Fruit fly (Drosophila melanogaster) whole organism, embryonic: ENCODE results near the gene CG8065.

Experiments
- Awh ChIP-seq: fragments of 200-800 bp; sonication (Bioruptor generic); IDR thresholded peaks from 2 replicates; pipeline ENCODE4, ENCODE4 v1.3.6; 2022; ENCODE audit warnings: missing biosample characterization, missing genetic modification characterization
- CG10267 ChIP-seq: fragments of 200-800 bp; sonication (Bioruptor generic); optimal IDR thresholded peaks from 2 replicates; lab custom pipeline; 2018; ENCODE audit warnings: missing biosample characterization, mild to moderate bottlenecking, missing genetic modification characterization, moderate library complexity
- CG10462 ChIP-seq: fragments of 200-800 bp; sonication (Bioruptor generic); optimal IDR thresholded peaks from 2 replicates; lab custom pipeline; 2016; ENCODE audit warnings: missing biosample characterization, missing genetic modification characterization
- CG12744 ChIP-seq: fragments of 200-800 bp; sonication (Bioruptor generic); optimal IDR thresholded peaks from 2 replicates; lab custom pipeline; 2016; ENCODE audit warnings: missing biosample characterization, missing genetic modification characterization
- CG12769 ChIP-seq: fragments of 200-800 bp; sonication (Bioruptor generic); optimal IDR thresholded peaks from 2 replicates; lab custom pipeline; 2019; ENCODE audit warnings: missing biosample characterization, mild to moderate bottlenecking, missing genetic modification characterization, moderate library complexity
- CG12942 ChIP-seq: fragments of 200-800 bp; sonication (Bioruptor generic); optimal IDR thresholded peaks from 3 replicates; lab custom pipeline; 2016; ENCODE audit warnings: missing biosample characterization, missing genetic modification characterization
- CG15011 ChIP-seq: fragments of 200-800 bp; sonication (Bioruptor generic); optimal IDR thresholded peaks from 3 replicates; lab custom pipeline; 2018; ENCODE audit warnings: missing biosample characterization, mild to moderate bottlenecking, missing genetic modification characterization
- CG17328 ChIP-seq: fragments of 200-800 bp; sonication (Bioruptor generic); IDR thresholded peaks from 2 replicates; pipeline ENCODE4 v1.3.6; 2022; ENCODE audit warnings: missing biosample characterization, missing genetic modification characterization
- CG34422 ChIP-seq: fragments of 200-800 bp; sonication (Bioruptor generic); IDR thresholded peaks from 3 replicates; pipeline ENCODE4 v1.3.6; 2022; ENCODE audit warnings: missing biosample characterization, missing genetic modification characterization
- CG4617 ChIP-seq: fragments of 200-800 bp; sonication (Bioruptor generic); optimal IDR thresholded peaks from 3 replicates; lab custom pipeline; 2016; ENCODE audit warnings: missing biosample characterization, missing genetic modification characterization, borderline replicate concordance
- CG4854 ChIP-seq: fragments of 200-800 bp; sonication (Bioruptor generic); optimal IDR thresholded peaks from 2 replicates; lab custom pipeline; 2016; ENCODE audit warnings: missing biosample characterization, missing genetic modification characterization, inconsistent platforms
- CG7786 ChIP-seq: fragments of 200-800 bp; sonication (Bioruptor generic); optimal IDR thresholded peaks from 2 replicates; lab custom pipeline; 2016; ENCODE audit warnings: missing biosample characterization, missing genetic modification characterization
- CG7928 ChIP-seq: fragments of 200-800 bp; sonication (Bioruptor generic); optimal IDR thresholded peaks from 2 replicates; lab custom pipeline; 2017; ENCODE audit warnings: missing biosample characterization, mild to moderate bottlenecking, missing genetic modification characterization
- CG8290 ChIP-seq, 3 experiments: fragments of 200-800 bp; sonication (Bioruptor generic); optimal IDR thresholded peaks; 2 replicates each; lab custom pipeline; 2016 to 2019; ENCODE audit warnings: missing biosample characterization in 3 of 3, missing genetic modification characterization in 3 of 3, mild to moderate bottlenecking in 2 of 3, moderate library complexity in 1 of 3
- CG9797 ChIP-seq: fragments of 200-800 bp; sonication (Bioruptor generic); optimal IDR thresholded peaks from 3 replicates; lab custom pipeline; 2018; ENCODE audit warnings: missing biosample characterization, mild to moderate bottlenecking, missing genetic modification characterization
- CG9932 ChIP-seq: fragments of 200-800 bp; sonication (Bioruptor generic); IDR thresholded peaks from 2 replicates; pipeline ENCODE4 v1.3.6; 2022; ENCODE audit warnings: missing biosample characterization, missing genetic modification characterization
- D19A ChIP-seq: fragments of 200-800 bp; optimal IDR thresholded peaks from 3 replicates; lab custom pipeline; 2019; ENCODE audit warnings: missing biosample characterization, mild to moderate bottlenecking, missing genetic modification characterization, moderate library complexity
- Dll ChIP-seq: fragments of 200-800 bp; sonication (Bioruptor generic); IDR thresholded peaks from 4 replicates; pipeline ENCODE4 v1.3.6; 2022; ENCODE audit warnings: missing biosample characterization, missing genetic modification characterization; ENCODE audit not compliant: partially characterized antibody
- Dref ChIP-seq: fragments of 200-800 bp; sonication (Bioruptor generic); IDR thresholded peaks from 2 replicates; pipeline ENCODE4 v1.3.6; 2022; ENCODE audit warnings: missing biosample characterization, missing genetic modification characterization
- E2f2 ChIP-seq: fragments of 200-800 bp; sonication (Bioruptor generic); IDR thresholded peaks from 2 replicates; pipeline ENCODE4 v1.3.6; 2022; ENCODE audit warnings: missing biosample characterization, missing genetic modification characterization
- Hr39 ChIP-seq: fragments of >200 bp; optimal IDR thresholded peaks from 2 replicates; lab custom pipeline; 2017
- MBD-R2 ChIP-seq: fragments of 200-800 bp; sonication (Bioruptor generic); IDR thresholded peaks from 2 replicates; pipeline ENCODE4 v1.3.6; 2022; ENCODE audit warnings: missing biosample characterization, missing genetic modification characterization
- MESR4 ChIP-seq: fragments of 200-800 bp; sonication (Bioruptor generic); optimal IDR thresholded peaks from 2 replicates; lab custom pipeline; 2018; ENCODE audit warnings: missing biosample characterization, mild to moderate bottlenecking, missing genetic modification characterization, moderate library complexity
- Med ChIP-seq: fragments of 200-800 bp; sonication (Bioruptor generic); peaks from one replicate; lab custom pipeline; 2016; ENCODE audit warnings: missing biosample characterization, missing genetic modification characterization, mild to moderate bottlenecking, inconsistent platforms, moderate library complexity
- Meics ChIP-seq: fragments of 200-800 bp; sonication (Bioruptor generic); optimal IDR thresholded peaks from 2 replicates; lab custom pipeline; 2017; ENCODE audit warnings: missing biosample characterization, mild to moderate bottlenecking, missing genetic modification characterization
- Myb ChIP-seq: fragments of 200-800 bp; sonication (Bioruptor generic); optimal IDR thresholded peaks from 2 replicates; lab custom pipeline; 2016; ENCODE audit warnings: missing biosample characterization, missing genetic modification characterization
- Pdp1 ChIP-seq, 2 experiments: fragments of 200-800 bp; sonication (Bioruptor generic); optimal IDR thresholded peaks; 3 replicates each; lab custom pipeline; 2016; ENCODE audit warnings: missing biosample characterization in 2 of 2, missing genetic modification characterization in 2 of 2, mild to moderate bottlenecking in 1 of 2, moderate library complexity in 1 of 2
- Poxn ChIP-seq: fragments of 200-800 bp; sonication (Bioruptor generic); IDR thresholded peaks from 2 replicates; pipeline ENCODE4 v1.3.6; 2022; ENCODE audit warnings: missing biosample characterization, missing genetic modification characterization
- Sry-δ ChIP-seq: fragments of 200-800 bp; sonication (Bioruptor generic); optimal IDR thresholded peaks from 2 replicates; lab custom pipeline; 2016; ENCODE audit warnings: missing biosample characterization, missing genetic modification characterization
- TFAM ChIP-seq: fragments of 200-800 bp; sonication (Bioruptor generic); optimal IDR thresholded peaks from 2 replicates; lab custom pipeline; 2017; ENCODE audit warnings: missing biosample characterization, missing genetic modification characterization, inconsistent platforms
- Taf1 ChIP-seq: fragments of 200-800 bp; sonication (Bioruptor generic); IDR thresholded peaks from 2 replicates; pipeline ENCODE4 v1.3.6; 2022; ENCODE audit warnings: missing biosample characterization, missing genetic modification characterization
- YL-1 ChIP-seq: fragments of 200-800 bp; sonication (Bioruptor generic); optimal IDR thresholded peaks from 3 replicates; lab custom pipeline; 2017; ENCODE audit warnings: missing biosample characterization, mild to moderate bottlenecking, missing genetic modification characterization
- aop ChIP-seq: fragments of 200-800 bp; sonication (Bioruptor generic); IDR thresholded peaks from 2 replicates; pipeline ENCODE4 v1.3.6; 2022; ENCODE audit warnings: missing biosample characterization, missing genetic modification characterization
- ara ChIP-seq: fragments of 200-800 bp; sonication (Bioruptor generic); IDR thresholded peaks from 2 replicates; pipeline ENCODE4 v1.3.6; 2022; ENCODE audit warnings: missing biosample characterization, missing genetic modification characterization
- bbx ChIP-seq: fragments of 200-800 bp; sonication (Bioruptor generic); IDR thresholded peaks from 2 replicates; pipeline ENCODE4 v1.3.6; 2022; ENCODE audit warnings: missing biosample characterization, missing genetic modification characterization; ENCODE audit not compliant: partially characterized antibody
- crol ChIP-seq: fragments of 200-800 bp; sonication (Bioruptor generic); IDR thresholded peaks from 2 replicates; pipeline ENCODE4 v1.3.6; 2022; ENCODE audit warnings: missing biosample characterization, missing genetic modification characterization
- disco-r ChIP-seq: fragments of 200-800 bp; sonication (Bioruptor generic); optimal IDR thresholded peaks from 2 replicates; lab custom pipeline; 2016; ENCODE audit warnings: missing biosample characterization, missing genetic modification characterization
- en ChIP-seq: fragments of 200-800 bp; sonication (Bioruptor generic); optimal IDR thresholded peaks from 2 replicates; lab custom pipeline; 2016; ENCODE audit warnings: missing biosample characterization, missing genetic modification characterization
- gem ChIP-seq: fragments of 200-800 bp; sonication (Bioruptor generic); optimal IDR thresholded peaks from 2 replicates; lab custom pipeline; 2019; ENCODE audit warnings: missing biosample characterization, mild to moderate bottlenecking, missing genetic modification characterization, moderate library complexity
- gsb ChIP-seq: fragments of 200-800 bp; sonication (Bioruptor generic); IDR thresholded peaks from 2 replicates; pipeline ENCODE4 v1.3.6; 2022; ENCODE audit warnings: missing biosample characterization, missing genetic modification characterization
- hbn ChIP-seq: fragments of 200-800 bp; sonication (Bioruptor generic); IDR thresholded peaks from 2 replicates; pipeline ENCODE4 v1.3.6; 2022; ENCODE audit warnings: missing biosample characterization, missing genetic modification characterization; ENCODE audit not compliant: partially characterized antibody
- hth ChIP-seq: fragments of >200 bp; optimal IDR thresholded peaks from 2 replicates; lab custom pipeline; 2017; ENCODE audit warnings: inconsistent platforms
- run ChIP-seq: fragments of 200-800 bp; sonication (Bioruptor generic); optimal IDR thresholded peaks from 3 replicates; lab custom pipeline; 2018; ENCODE audit warnings: missing biosample characterization, mild to moderate bottlenecking, missing genetic modification characterization
- salm ChIP-seq: fragments of 200-800 bp; sonication (Bioruptor generic); optimal IDR thresholded peaks from 2 replicates; lab custom pipeline; 2018; ENCODE audit warnings: missing biosample characterization, mild to moderate bottlenecking, missing genetic modification characterization
- sd ChIP-seq: fragments of 200-800 bp; sonication (Bioruptor generic); optimal IDR thresholded peaks from 3 replicates; lab custom pipeline; 2018; ENCODE audit warnings: missing biosample characterization, mild to moderate bottlenecking, missing genetic modification characterization, moderate library complexity
- slbo ChIP-seq: fragments of 200-800 bp; sonication (Bioruptor generic); IDR thresholded peaks from 2 replicates; pipeline ENCODE4 v1.3.6; 2022; ENCODE audit warnings: missing biosample characterization, missing genetic modification characterization
- so ChIP-seq: fragments of 200-800 bp; sonication (Bioruptor generic); IDR thresholded peaks from 3 replicates; pipeline ENCODE4 v1.3.6; 2022; ENCODE audit warnings: missing biosample characterization, missing genetic modification characterization
- sr ChIP-seq: fragments of 200-800 bp; sonication (Bioruptor generic); IDR thresholded peaks from 3 replicates; pipeline ENCODE4 v1.3.6; 2022; ENCODE audit warnings: missing biosample characterization, missing genetic modification characterization
- tgo ChIP-seq: fragments of 200-800 bp; sonication (Bioruptor generic); IDR thresholded peaks from 3 replicates; pipeline ENCODE4 v1.3.6; 2022; ENCODE audit warnings: missing biosample characterization, missing genetic modification characterization
- vfl ChIP-seq: fragments of 200-800 bp; sonication (Bioruptor generic); optimal IDR thresholded peaks from 2 replicates; lab custom pipeline; 2016; ENCODE audit warnings: missing biosample characterization, missing genetic modification characterization
- z ChIP-seq: fragments of 200-800 bp; sonication (Bioruptor generic); IDR thresholded peaks from 3 replicates; pipeline ENCODE4 v1.3.6; 2022; ENCODE audit warnings: missing biosample characterization, missing genetic modification characterization

Gene CG8065

DNA sequence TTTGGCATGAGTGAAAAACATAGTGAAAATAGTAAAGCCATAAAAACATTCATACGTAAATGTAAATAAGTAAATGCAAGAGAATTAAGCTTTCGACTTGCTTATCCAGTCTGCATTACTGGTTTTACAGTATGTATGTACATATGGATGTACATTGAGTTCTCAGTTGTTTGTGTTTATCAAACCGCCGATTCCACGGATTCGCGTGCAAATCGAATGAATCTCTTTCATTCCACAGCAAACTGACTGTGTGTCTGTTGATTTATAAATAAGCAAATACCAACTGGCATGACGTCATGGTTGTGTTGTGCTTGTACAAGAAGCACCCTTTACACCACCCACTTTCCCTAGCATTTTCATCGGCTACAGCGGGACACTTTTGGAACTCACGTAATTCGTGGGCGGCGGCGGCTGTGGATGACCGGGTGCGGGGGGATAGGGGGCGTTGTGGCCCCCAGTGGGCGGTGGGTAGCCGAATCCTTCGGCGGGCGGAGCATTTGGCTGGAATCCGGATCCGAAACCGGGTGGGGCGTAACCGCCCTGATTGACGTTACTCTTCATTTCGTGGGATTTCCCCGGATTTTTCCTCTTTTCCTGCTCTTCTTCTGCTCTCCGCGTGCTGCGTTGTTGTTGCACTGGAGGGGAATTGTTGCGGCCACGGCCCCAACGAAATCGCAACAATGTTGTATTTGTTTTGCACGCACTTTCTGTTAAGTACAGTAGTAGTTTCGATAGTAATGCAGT, 9.2 kb downstream of the CG8065 start:
- TF ChIP-seq gsb (GFP tag; lab: Robert Waterston, UW) (no peak), CG7786 (no peak), bbx (GFP tag; lab: Robert Waterston, UW) (peak; percentile 24; the same call in 1 of the 2 replicates), tgo (no peak), crol (GFP tag; lab: Robert Waterston, UW) (peak; percentile 91), hth (lab: Kevin White, UChicago) (no peak), CG34422 (peak; percentile 41; the same call in 1 of the 3 replicates), Dll (0 out of 4 replicates have a peak, but pooled peaks have one; percentile 40), CG12769 (tag; lab: Kevin White, UChicago) (peak; percentile 2), Taf1 (GFP tag; lab: Robert Waterston, UW) (no peak), CG9932 (GFP tag; lab: Robert Waterston, UW) (0 out of 2 replicates have a peak, but pooled peaks have one; percentile 17), so (GFP tag; lab: Robert Waterston, UW) (no peak), CG8290 (GFP tag; optimal IDR thresholded peaks at IDR 0.05; lab: Kevin White, UChicago) (no peak), CG8290 (tag; optimal IDR thresholded peaks at IDR 0.05; lab: Kevin White, UChicago) (peak in 1 of 2 experiments; percentile 9), Pdp1 (GFP tag; optimal IDR thresholded peaks at IDR 0.05; lab: Kevin White, UChicago) (peak in 1 of 2 experiments; percentile 19), CG12744 (GFP tag; lab: Kevin White, UChicago) (no peak), CG15011 (GFP tag; lab: Kevin White, UChicago) (no peak), CG4854 (GFP tag; lab: Kevin White, UChicago) (no peak), Med (peak; percentile 47), sd (tag; lab: Kevin White, UChicago) (peak; percentile 64), D19A (tag; lab: Kevin White, UChicago) (peak; percentile 5), MESR4 (GFP tag; lab: Kevin White, UChicago) (peak; percentile 35), disco-r (GFP tag; lab: Kevin White, UChicago) (no peak), CG17328 (GFP tag; lab: Robert Waterston, UW) (0 out of 2 replicates have a peak, but pooled peaks have one; percentile 16), en (GFP tag; lab: Kevin White, UChicago) (no peak), CG10462 (GFP tag; lab: Kevin White, UChicago) (no peak), aop (GFP tag; lab: Robert Waterston, UW) (no peak), ara (GFP tag; lab: Robert Waterston, UW) (0 out of 2 replicates have a peak, but pooled peaks have one; percentile 4), slbo (no peak), Poxn (no peak), CG12942 (no peak), YL-1 (GFP tag; lab: Kevin White, UChicago) (peak; percentile 13), sr (GFP tag; lab: Robert Waterston, UW) (0 out of 3 replicates have a peak, but pooled peaks have one; percentile 35), hbn (GFP tag; lab: Robert Waterston, UW) (no peak), salm (no peak), Sry-δ (no peak), Hr39 (peak; percentile 39)

DNA sequence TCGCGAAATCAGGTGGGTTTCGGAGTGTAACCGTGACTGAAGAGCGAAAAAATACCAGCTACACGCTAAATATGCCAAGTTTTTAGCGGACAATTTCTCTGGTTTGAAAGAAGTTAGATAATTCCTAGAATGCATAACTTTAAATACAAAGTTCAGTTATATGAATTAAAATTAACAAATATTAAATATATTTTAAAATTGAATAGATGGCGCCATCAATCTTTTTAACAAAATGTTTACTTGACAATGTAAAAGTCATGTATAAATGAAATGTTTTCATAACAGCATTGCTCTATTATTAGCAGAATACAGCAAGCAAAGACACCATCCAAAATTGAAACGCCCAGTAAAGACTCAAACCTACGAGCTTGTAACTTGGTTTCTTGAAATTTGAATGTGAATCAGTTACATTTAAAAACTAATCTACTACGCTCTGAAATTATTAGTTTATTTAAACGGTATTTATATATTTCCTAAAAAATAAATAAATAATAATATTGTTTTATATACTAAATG, 9.8 kb downstream of the CG8065 start, which contains the start of gene scramb1:
Gene scramb1, minus strand, starts transcription at position 27 of the 516 bp plus-strand sequence.
- TF ChIP-seq CG10267 (tag; lab: Kevin White, UChicago) (peak; percentile 1), CG9797 (peak; percentile 26), run (tag; lab: Kevin White, UChicago) (no peak), gem (tag; lab: Kevin White, UChicago) (no peak), Dref (GFP tag; lab: Robert Waterston, UW) (no peak), E2f2 (GFP tag; lab: Robert Waterston, UW) (peak; percentile 12; the same call in 1 of the 2 replicates), TFAM (no peak), z (GFP tag; lab: Robert Waterston, UW) (no peak), CG7928 (GFP tag; lab: Kevin White, UChicago) (no peak), vfl (GFP tag; lab: Kevin White, UChicago) (no peak), CG4617 (GFP tag; lab: Kevin White, UChicago) (peak; percentile 26), Awh (no peak), Myb (GFP tag; lab: Kevin White, UChicago) (peak; percentile 78), Meics (GFP tag; lab: Kevin White, UChicago) (no peak), MBD-R2 (GFP tag; lab: Robert Waterston, UW) (0 out of 2 replicates have a peak, but pooled peaks have one; percentile 55)
